Worm (Caenorhabditis elegans) whole organism, late embryonic: Measurements from ENCODE around the gene F15A8.1.

ENCODE experiments used
- F13H6.1 ChIP-seq: sonication (generic microtip); optimal IDR thresholded peaks from 2 replicates; lab custom pipeline; 2016; ENCODE audit warnings: missing genetic modification characterization, missing compliant biosample characterization
- K02D7.2 ChIP-seq: sonication (generic microtip); optimal IDR thresholded peaks from 2 replicates; lab custom pipeline; 2017; ENCODE audit warnings: mild to moderate bottlenecking, missing genetic modification characterization, missing compliant biosample characterization
- K09A11.1 ChIP-seq: sonication (generic microtip); optimal IDR thresholded peaks from 2 replicates; lab custom pipeline; 2017; ENCODE audit warnings: antibody characterized with exemption, mild to moderate bottlenecking, missing genetic modification characterization, missing compliant biosample characterization; ENCODE audit not compliant: insufficient read depth
- Y22D7AL.16 ChIP-seq: sonication (generic microtip); optimal IDR thresholded peaks from 2 replicates; lab custom pipeline; 2016; ENCODE audit warnings: missing genetic modification characterization, missing compliant biosample characterization
- ama-1 ChIP-seq: fragments of 150-350 bp; optimal IDR thresholded peaks from 2 replicates; lab custom pipeline; 2014
- ceh-14 ChIP-seq: sonication (generic microtip); optimal IDR thresholded peaks from 2 replicates; lab custom pipeline; 2016; ENCODE audit warnings: missing genotype, missing genetic modification characterization, missing compliant biosample characterization
- ceh-2 ChIP-seq: sonication (generic microtip); optimal IDR thresholded peaks from 2 replicates; lab custom pipeline; 2016; ENCODE audit warnings: missing genotype, missing genetic modification characterization, missing compliant biosample characterization
- ceh-22 ChIP-seq: sonication (generic microtip); optimal IDR thresholded peaks from 2 replicates; lab custom pipeline; 2017; ENCODE audit warnings: missing biosample characterization, missing genetic modification characterization
- ceh-30 ChIP-seq: fragments of 150-350 bp; optimal IDR thresholded peaks from 2 replicates; lab custom pipeline; 2014; ENCODE audit warnings: missing biosample characterization, missing genetic modification characterization
- ceh-31 ChIP-seq: sonication (generic microtip); optimal IDR thresholded peaks from 2 replicates; lab custom pipeline; 2016; ENCODE audit warnings: missing genetic modification characterization, missing compliant biosample characterization
- ceh-48 ChIP-seq: sonication (generic microtip); optimal IDR thresholded peaks from 2 replicates; lab custom pipeline; 2016; ENCODE audit warnings: missing genetic modification characterization, inconsistent platforms, missing compliant biosample characterization
- ceh-6 ChIP-seq: fragments of 200-800 bp; sonication (Bioruptor generic); optimal IDR thresholded peaks from 2 replicates; lab custom pipeline; 2018; ENCODE audit warnings: mild to moderate bottlenecking, missing genetic modification characterization, missing compliant biosample characterization
- ceh-9 ChIP-seq: sonication (generic microtip); optimal IDR thresholded peaks from 2 replicates; lab custom pipeline; 2016; ENCODE audit warnings: mild to moderate bottlenecking, missing genetic modification characterization, inconsistent platforms, missing compliant biosample characterization
- che-1 ChIP-seq: sonication (generic microtip); optimal IDR thresholded peaks from 2 replicates; lab custom pipeline; 2016; ENCODE audit warnings: mild to moderate bottlenecking, missing genetic modification characterization, missing compliant biosample characterization
- dve-1 ChIP-seq: sonication (generic microtip); optimal IDR thresholded peaks from 2 replicates; lab custom pipeline; 2017; ENCODE audit warnings: antibody characterized with exemption, mild to moderate bottlenecking, missing genetic modification characterization, missing compliant biosample characterization
- elt-4 ChIP-seq: sonication (generic microtip); optimal IDR thresholded peaks from 2 replicates; lab custom pipeline; 2016; ENCODE audit warnings: missing genetic modification characterization, missing compliant biosample characterization
- eyg-1 ChIP-seq: sonication (generic microtip); optimal IDR thresholded peaks from 2 replicates; lab custom pipeline; 2016; ENCODE audit warnings: missing genotype, missing genetic modification characterization, missing compliant biosample characterization
- fkh-10 ChIP-seq: fragments of 150-350 bp; optimal IDR thresholded peaks from 2 replicates; lab custom pipeline; 2014; ENCODE audit warnings: missing biosample characterization, missing genetic modification reagents, missing genetic modification characterization
- fkh-6 ChIP-seq: sonication (generic microtip); optimal IDR thresholded peaks from 2 replicates; lab custom pipeline; 2016; ENCODE audit warnings: missing genetic modification characterization, missing compliant biosample characterization
- gmeb-2 ChIP-seq: sonication (generic microtip); optimal IDR thresholded peaks from 2 replicates; lab custom pipeline; 2016; ENCODE audit warnings: missing genetic modification characterization, inconsistent platforms, missing compliant biosample characterization
- hlh-13 ChIP-seq: fragments of 200-800 bp; sonication (Bioruptor generic); optimal IDR thresholded peaks from 2 replicates; lab custom pipeline; 2018; ENCODE audit warnings: mild to moderate bottlenecking, missing genetic modification characterization, missing compliant biosample characterization
- hlh-15 ChIP-seq: sonication (generic microtip); optimal IDR thresholded peaks from 2 replicates; lab custom pipeline; 2016; ENCODE audit warnings: missing genetic modification characterization, missing compliant biosample characterization
- hlh-6 ChIP-seq: sonication (generic microtip); optimal IDR thresholded peaks from 2 replicates; lab custom pipeline; 2016; ENCODE audit warnings: missing genotype, missing genetic modification characterization, missing compliant biosample characterization
- lim-6 ChIP-seq: sonication (generic microtip); optimal IDR thresholded peaks from 2 replicates; lab custom pipeline; 2016; ENCODE audit warnings: missing genetic modification characterization, missing compliant biosample characterization
- madf-2 ChIP-seq: sonication (generic microtip); optimal IDR thresholded peaks from 2 replicates; lab custom pipeline; 2017; ENCODE audit warnings: missing genetic modification characterization, missing compliant biosample characterization
- mec-3 ChIP-seq: sonication (generic microtip); optimal IDR thresholded peaks from 2 replicates; lab custom pipeline; 2016; ENCODE audit warnings: borderline replicate concordance, missing genetic modification characterization, missing compliant biosample characterization
- nhr-11 ChIP-seq: fragments of 150-350 bp; optimal IDR thresholded peaks from 2 replicates; lab custom pipeline; 2014; ENCODE audit warnings: missing biosample characterization, missing genetic modification characterization
- nhr-232 ChIP-seq: sonication (generic microtip); optimal IDR thresholded peaks from 2 replicates; lab custom pipeline; 2016; ENCODE audit warnings: missing genetic modification characterization, missing compliant biosample characterization
- pat-9 ChIP-seq: fragments of 200-800 bp; sonication (Bioruptor generic); optimal IDR thresholded peaks from 2 replicates; lab custom pipeline; 2018; ENCODE audit warnings: mild to moderate bottlenecking, missing genetic modification characterization, moderate library complexity, missing compliant biosample characterization
- pax-1 ChIP-seq: fragments of 150-350 bp; optimal IDR thresholded peaks from 2 replicates; lab custom pipeline; 2014; ENCODE audit warnings: missing biosample characterization, missing genetic modification characterization
- pha-2 ChIP-seq: sonication (generic microtip); optimal IDR thresholded peaks from 2 replicates; lab custom pipeline; 2017; ENCODE audit warnings: mild to moderate bottlenecking, missing genetic modification characterization, missing compliant biosample characterization
- pha-4 ChIP-seq: fragments of 150-350 bp; optimal IDR thresholded peaks from 2 replicates; lab custom pipeline; 2018; ENCODE audit warnings: missing biosample characterization, missing genetic modification reagents, missing genetic modification characterization
- pros-1 ChIP-seq: fragments of 150-350 bp; optimal IDR thresholded peaks from 2 replicates; lab custom pipeline; 2014; ENCODE audit warnings: missing biosample characterization, missing genetic modification reagents, missing genetic modification characterization
- sdc-2 ChIP-seq: sonication (generic microtip); optimal IDR thresholded peaks from 2 replicates; lab custom pipeline; 2016; ENCODE audit warnings: missing genotype, missing genetic modification characterization, missing compliant biosample characterization
- sox-4 ChIP-seq: sonication (generic microtip); optimal IDR thresholded peaks from 2 replicates; lab custom pipeline; 2017; ENCODE audit warnings: mild to moderate bottlenecking, missing genetic modification characterization, inconsistent platforms, missing compliant biosample characterization
- syd-9 ChIP-seq: sonication (generic microtip); optimal IDR thresholded peaks from 2 replicates; lab custom pipeline; 2016; ENCODE audit warnings: mild to moderate bottlenecking, missing genetic modification characterization, moderate library complexity, missing compliant biosample characterization
- tbx-2 ChIP-seq: sonication (generic microtip); optimal IDR thresholded peaks from 2 replicates; lab custom pipeline; 2016; ENCODE audit warnings: missing genetic modification characterization, missing compliant biosample characterization
- tbx-7 ChIP-seq: sonication (generic microtip); optimal IDR thresholded peaks from 2 replicates; lab custom pipeline; 2016; ENCODE audit warnings: missing genotype, missing genetic modification characterization, missing compliant biosample characterization
- unc-42 ChIP-seq: sonication (generic microtip); optimal IDR thresholded peaks from 2 replicates; lab custom pipeline; 2016; ENCODE audit warnings: missing genotype, missing genetic modification characterization, missing compliant biosample characterization
- zip-5 ChIP-seq: sonication (generic microtip); optimal IDR thresholded peaks from 2 replicates; lab custom pipeline; 2016; ENCODE audit warnings: missing genetic modification characterization, missing compliant biosample characterization
- ztf-16 ChIP-seq: sonication (generic microtip); optimal IDR thresholded peaks from 2 replicates; lab custom pipeline; 2017; ENCODE audit warnings: missing genetic modification characterization, missing compliant biosample characterization

F15A8.1 gene

DNA sequence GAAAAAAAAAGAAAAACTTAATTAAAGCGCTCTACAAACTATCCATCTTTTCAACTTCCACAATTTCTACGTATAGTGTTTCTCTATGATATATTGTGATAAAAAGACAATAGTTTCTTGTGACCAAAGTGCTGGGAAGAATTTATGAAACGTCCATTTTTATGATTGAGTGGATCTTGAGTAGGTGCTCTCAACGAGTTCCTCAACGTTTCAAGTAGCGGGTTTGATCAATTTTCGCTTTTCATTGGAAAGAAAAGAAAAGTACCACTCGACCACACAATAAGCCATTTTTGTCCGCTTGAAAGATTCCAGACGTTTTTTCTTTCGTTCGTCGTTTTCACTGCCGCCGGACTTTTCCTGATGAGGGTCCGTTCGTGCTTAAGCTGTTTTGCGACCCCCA is 43.3 kb upstream of the F15A8.1 start:
- TF ChIP-seq ama-1 (lab: Kevin White, UChicago) (no peak), ceh-31 (tag; lab: Kevin White, UChicago) (no peak), nhr-11 (tag; lab: Kevin White, UChicago) (no peak), ceh-9 (tag; lab: Kevin White, UChicago) (no peak), pros-1 (tag; lab: Kevin White, UChicago) (no peak), ceh-6 (GFP tag; lab: Kevin White, UChicago) (no peak), F13H6.1 (tag; lab: Kevin White, UChicago) (no peak), ztf-16 (tag; lab: Kevin White, UChicago) (no peak), Y22D7AL.16 (tag; lab: Kevin White, UChicago) (no peak), zip-5 (tag; lab: Kevin White, UChicago) (no peak), fkh-6 (tag; lab: Kevin White, UChicago) (no peak), sdc-2 (tag; lab: Kevin White, UChicago) (no peak), che-1 (tag; lab: Kevin White, UChicago) (no peak), pha-2 (tag; lab: Kevin White, UChicago) (no peak)

DNA sequence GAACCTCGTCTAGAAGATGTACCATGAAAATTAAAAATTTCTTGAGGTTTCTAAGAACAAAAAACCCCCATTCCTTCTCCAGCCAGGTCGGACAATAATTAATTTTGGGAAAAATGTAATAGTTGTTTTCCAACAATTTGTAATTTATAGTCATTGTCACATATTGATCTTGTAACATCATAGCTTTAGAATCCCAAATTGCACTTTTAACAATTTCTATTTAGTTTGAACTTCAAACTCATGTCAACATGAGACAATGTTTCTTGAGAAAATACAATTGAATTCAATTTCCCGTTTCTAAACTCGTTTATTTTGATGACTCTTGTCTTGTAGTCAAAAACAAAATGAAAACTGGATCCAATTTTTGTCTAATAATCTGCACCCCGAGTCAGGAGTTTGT is 40.4 kb upstream of the F15A8.1 start:
- TF ChIP-seq mec-3 (tag; lab: Kevin White, UChicago) (no peak), tbx-7 (tag; lab: Kevin White, UChicago) (no peak), hlh-15 (tag; lab: Kevin White, UChicago) (no peak), eyg-1 (tag; lab: Kevin White, UChicago) (no peak), pros-1 (tag; lab: Kevin White, UChicago) (no peak), ceh-14 (no peak), madf-2 (no peak), ceh-2 (tag; lab: Kevin White, UChicago) (no peak), zip-5 (tag; lab: Kevin White, UChicago) (no peak), syd-9 (no peak), ceh-22 (tag; lab: Kevin White, UChicago) (no peak), sox-4 (tag; lab: Kevin White, UChicago) (no peak)

DNA sequence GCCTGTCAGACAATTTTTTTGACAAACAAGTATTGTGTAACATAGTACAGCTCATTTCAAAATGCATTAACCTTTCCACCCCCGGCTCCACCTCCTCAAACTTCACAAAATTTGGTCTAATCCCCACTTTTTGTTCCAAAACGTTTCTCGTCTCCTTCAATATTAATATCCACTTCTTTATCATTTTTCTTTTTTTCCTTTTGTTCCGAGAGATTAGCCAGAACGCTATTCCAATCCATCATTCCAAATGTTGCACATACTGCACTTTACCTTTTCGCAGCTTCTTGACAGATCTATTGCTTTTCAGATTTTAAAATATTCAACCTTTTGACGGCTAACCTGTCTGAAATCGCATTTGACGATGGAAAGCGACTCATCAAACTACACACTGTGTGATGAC is 37.9 kb upstream of the F15A8.1 start, which contains the start of gene D1079.1:
Gene D1079.1 (plus strand): TSS at position 301 of the 400 bp plus-strand sequence.
- TF ChIP-seq hlh-13 (GFP tag; lab: Kevin White, UChicago) = no peak
- TF ChIP-seq fkh-10 = no peak
- no peak for TF ChIP-seq eyg-1 (tag; lab: Kevin White, UChicago)
- TF ChIP-seq K09A11.1 (tag; lab: Kevin White, UChicago) = no peak
- TF ChIP-seq nhr-11 (tag; lab: Kevin White, UChicago) = no peak
- TF ChIP-seq dve-1 (tag; lab: Kevin White, UChicago) = no peak
- no peak for TF ChIP-seq lim-6
- TF ChIP-seq hlh-6 = no peak
- no peak for TF ChIP-seq nhr-232 (tag; lab: Kevin White, UChicago)
- no peak for TF ChIP-seq elt-4 (tag; lab: Kevin White, UChicago)
- TF ChIP-seq ceh-48 (tag; lab: Kevin White, UChicago) = no peak
- no peak for TF ChIP-seq pha-4 (tag; lab: Kevin White, UChicago)
- no peak for TF ChIP-seq sdc-2 (tag; lab: Kevin White, UChicago)
- no peak for TF ChIP-seq tbx-2 (tag; lab: Kevin White, UChicago)
- TF ChIP-seq, all 69 proteins: peak for 0

DNA sequence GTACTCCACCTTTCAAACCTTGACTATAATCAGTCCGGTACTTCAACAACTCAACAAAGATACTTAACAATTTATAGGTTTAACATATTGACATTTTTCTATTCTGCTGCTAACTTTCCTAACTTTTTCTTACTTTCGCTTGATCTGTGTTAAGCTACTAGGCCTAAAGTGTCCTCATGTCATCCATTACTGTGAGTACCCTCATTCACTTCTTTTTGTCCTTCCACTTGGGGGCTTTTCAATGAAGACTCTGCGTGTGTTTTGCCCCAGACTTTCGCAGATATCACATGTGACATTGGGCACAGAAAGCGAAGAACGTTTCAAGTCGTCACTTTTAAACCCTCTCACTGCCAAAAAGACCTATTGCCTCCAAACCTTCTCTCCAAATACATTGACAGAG is 36.0 kb upstream of the F15A8.1 start:
- TF ChIP-seq ztf-16 (tag; lab: Kevin White, UChicago) (no peak), ceh-6 (GFP tag; lab: Kevin White, UChicago) (no peak), K02D7.2 (tag; lab: Kevin White, UChicago) (no peak), gmeb-2 (tag; lab: Kevin White, UChicago) (no peak), lim-6 (no peak), ceh-30 (tag; lab: Kevin White, UChicago) (no peak), fkh-6 (tag; lab: Kevin White, UChicago) (no peak), unc-42 (no peak), elt-4 (tag; lab: Kevin White, UChicago) (no peak), hlh-15 (tag; lab: Kevin White, UChicago) (no peak), pax-1 (tag; lab: Kevin White, UChicago) (no peak), pat-9 (tag; lab: Kevin White, UChicago) (no peak), pha-2 (tag; lab: Kevin White, UChicago) (no peak), ceh-48 (tag; lab: Kevin White, UChicago) (no peak)
- TF ChIP-seq, all 69 proteins: peak for 0
